Worm (Caenorhabditis elegans): ENCODE measurements around the gene F59A7.12.
A peak's percentile ranks its signal among the peaks of the same experiment; 100 is the strongest.

Gene F59A7.12

DNA sequence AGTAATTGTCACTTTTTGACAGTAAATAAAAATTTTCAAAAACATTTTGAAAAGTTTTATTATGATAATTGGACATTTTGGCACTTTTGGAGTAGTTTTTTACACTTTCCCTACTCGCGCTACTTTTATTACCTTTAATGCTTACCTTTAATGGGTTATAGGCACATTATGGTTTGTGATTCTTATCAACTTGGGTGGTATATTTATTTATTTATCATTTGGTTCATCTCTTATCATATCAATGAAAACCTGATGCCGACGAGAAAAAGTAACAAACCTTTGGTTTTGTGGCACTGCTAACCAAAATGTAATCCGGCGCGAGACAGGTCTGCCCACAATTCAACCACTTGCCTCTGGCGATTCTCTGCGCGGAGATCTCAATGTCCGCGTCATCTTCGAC is 31.6 kb upstream of the F59A7.12 start:
- TF ChIP-seq nhr-12 (tag; optimal IDR thresholded peaks at IDR 0.05) (no peak), snpc-4 (tag; optimal IDR thresholded peaks at IDR 0.05) (no peak), ces-1 (GFP tag; optimal IDR thresholded peaks at IDR 0.05) (no peak), lin-32 (GFP tag; optimal IDR thresholded peaks at IDR 0.05) (no peak), elt-1 (tag; optimal IDR thresholded peaks at IDR 0.05; ENCODE audit: borderline replicate concordance, insufficient read depth) (no peak), nhr-76 (tag; optimal IDR thresholded peaks at IDR 0.05) (no peak), bed-3 (GFP tag; optimal IDR thresholded peaks at IDR 0.05) (no peak), unc-120 (tag; optimal IDR thresholded peaks at IDR 0.05; ENCODE audit: poor library complexity, severe bottlenecking) (no peak), ceh-43 (GFP tag; optimal IDR thresholded peaks at IDR 0.05) (no peak), ceh-83 (GFP tag; optimal IDR thresholded peaks at IDR 0.05) (no peak), cnd-1 (tag; optimal IDR thresholded peaks at IDR 0.05) (no peak)

DNA sequence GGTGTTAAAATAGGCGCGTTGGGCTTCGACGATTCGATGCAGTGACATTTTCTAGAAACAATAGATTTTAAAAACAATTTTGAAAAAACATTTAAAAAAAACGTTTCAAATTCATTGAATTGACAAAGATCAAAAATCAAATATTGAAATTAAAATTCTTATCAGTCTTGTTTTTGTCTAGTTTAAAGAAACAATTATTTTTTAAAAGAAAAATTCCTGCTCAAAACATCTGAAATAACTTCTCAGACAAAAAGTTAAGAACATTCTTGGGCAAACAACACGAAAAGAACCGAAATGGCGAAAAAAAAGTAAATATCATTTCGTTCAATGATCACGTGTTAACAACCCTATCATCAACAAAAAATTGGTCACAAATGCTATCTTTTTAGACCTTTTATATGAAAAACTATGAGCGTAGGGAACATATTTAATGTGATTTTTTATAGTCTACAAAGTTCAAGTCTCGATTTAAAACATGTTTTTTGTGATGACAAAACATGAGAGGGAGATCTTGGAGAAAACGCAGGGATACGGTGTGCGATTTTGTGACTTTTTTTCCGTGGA is 30.4 kb upstream of the F59A7.12 start, which contains the start of gene alh-5:
alh-5 (minus strand) TSS at position 51 of the 564 bp plus-strand sequence.
- TF ChIP-seq elt-3 (tag; optimal IDR thresholded peaks at IDR 0.05) (no peak), ces-1 (GFP tag; optimal IDR thresholded peaks at IDR 0.05) (no peak), ceh-39 (tag; optimal IDR thresholded peaks at IDR 0.05) (no peak), snpc-4 (tag; optimal IDR thresholded peaks at IDR 0.05) (no peak), zip-8 (tag; optimal IDR thresholded peaks at IDR 0.05) (no peak), tbx-8 (GFP tag; optimal IDR thresholded peaks at IDR 0.05) (no peak), pha-4 (tag; optimal IDR thresholded peaks at IDR 0.05) (no peak), unc-120 (tag; optimal IDR thresholded peaks at IDR 0.05; ENCODE audit: poor library complexity, severe bottlenecking) (no peak)

- no peak for TF ChIP-seq flh-1 (GFP tag; optimal IDR thresholded peaks at IDR 0.05)
- TF ChIP-seq pha-4 (tag; optimal IDR thresholded peaks at IDR 0.05) = no peak
- no peak for TF ChIP-seq unc-39 (tag; optimal IDR thresholded peaks at IDR 0.05)
- no peak for TF ChIP-seq nhr-2 (tag; optimal IDR thresholded peaks at IDR 0.05)
- no peak for TF ChIP-seq mls-2 (tag; optimal IDR thresholded peaks at IDR 0.05)
- no peak for TF ChIP-seq cnd-1 (tag; optimal IDR thresholded peaks at IDR 0.05)
- no peak for TF ChIP-seq tbx-8 (GFP tag; optimal IDR thresholded peaks at IDR 0.05)
These were observed 25.7 kb upstream of the F59A7.12 start, which contains the start of gene clec-206 for ce11 chrV:2004229-2004628. clec-206 (minus strand) TSS chrV:2004329.

DNA sequence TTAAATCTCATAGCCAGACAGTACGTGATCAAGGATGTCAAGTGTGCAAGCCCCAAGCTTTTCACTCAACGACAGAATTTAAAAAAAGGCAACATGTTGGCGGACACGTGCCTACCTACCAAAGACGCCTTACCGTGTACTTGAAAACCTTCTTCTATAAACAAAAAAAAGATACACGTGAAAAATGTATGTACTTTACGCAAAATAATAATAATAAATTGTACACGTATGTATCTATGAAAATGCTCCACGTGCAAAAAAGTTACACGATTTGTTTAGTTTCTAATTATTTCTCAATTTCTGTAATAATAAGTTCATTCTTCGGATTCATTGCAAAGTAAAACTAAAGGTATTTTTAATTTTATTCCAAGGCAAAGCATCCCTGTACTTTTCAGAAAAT is 25.3 kb upstream of the F59A7.12 start, which contains the start of gene cysl-4:
cysl-4 (plus strand) TSS at position 301 of the 400 bp plus-strand sequence.
- no peak for TF ChIP-seq nhr-12 (tag; optimal IDR thresholded peaks at IDR 0.05)
- no peak for TF ChIP-seq nhr-2 (tag; optimal IDR thresholded peaks at IDR 0.05)
- no peak for TF ChIP-seq nhr-76 (tag; optimal IDR thresholded peaks at IDR 0.05)
- no peak for TF ChIP-seq drap-1 (GFP tag; optimal IDR thresholded peaks at IDR 0.05)
- no peak for TF ChIP-seq pha-4 (tag; optimal IDR thresholded peaks at IDR 0.05)
- TF ChIP-seq lin-32 (GFP tag; optimal IDR thresholded peaks at IDR 0.05) = no peak

ce11 chrV:2008412-2008811 is 21.6 kb upstream of the F59A7.12 start:
- TF ChIP-seq elt-3 (tag; optimal IDR thresholded peaks at IDR 0.05) (no peak), cnd-1 (tag; optimal IDR thresholded peaks at IDR 0.05) (no peak), lsy-2 (tag; optimal IDR thresholded peaks at IDR 0.05) (peak; percentile 91), hlh-1 (tag; optimal IDR thresholded peaks at IDR 0.05) (no peak), nhr-237 (tag; optimal IDR thresholded peaks at IDR 0.05) (peak; percentile 36), mep-1 (tag; optimal IDR thresholded peaks at IDR 0.05) (peak; percentile 47), unc-39 (tag; optimal IDR thresholded peaks at IDR 0.05) (no peak), drap-1 (GFP tag; optimal IDR thresholded peaks at IDR 0.05) (no peak), pha-4 (tag; optimal IDR thresholded peaks at IDR 0.05) (no peak)

DNA sequence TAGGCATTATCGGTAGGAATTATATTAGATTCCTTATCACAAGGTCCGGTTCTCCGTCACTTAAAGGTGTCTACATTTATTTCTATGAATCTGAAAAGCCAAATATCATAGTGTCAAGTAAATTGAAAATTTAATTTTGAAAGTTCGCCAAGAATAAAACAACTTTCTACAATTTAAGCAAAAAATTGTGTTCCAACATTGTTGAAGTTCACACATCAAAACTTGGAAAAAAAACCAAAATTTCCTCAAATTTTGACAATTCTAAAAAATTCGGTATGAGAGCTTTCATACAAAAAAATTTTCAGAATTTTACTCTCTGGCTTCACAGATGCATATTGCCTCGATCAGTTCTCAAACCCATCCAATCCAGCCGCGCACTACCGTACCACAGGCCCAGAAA is 18.2 kb upstream of the F59A7.12 start, which contains the start of gene F59A7.7:
F59A7.7 (plus strand) TSS at position 301 of the 400 bp plus-strand sequence.
- TF ChIP-seq ces-1 (GFP tag; optimal IDR thresholded peaks at IDR 0.05) (no peak), hlh-1 (tag; optimal IDR thresholded peaks at IDR 0.05) (no peak), nhr-76 (tag; optimal IDR thresholded peaks at IDR 0.05) (no peak), unc-62 (GFP tag; optimal IDR thresholded peaks at IDR 0.05) (no peak), flh-1 (GFP tag; optimal IDR thresholded peaks at IDR 0.05) (no peak), ztf-11 (tag; optimal IDR thresholded peaks at IDR 0.05) (no peak), nhr-28 (tag; optimal IDR thresholded peaks at IDR 0.05) (no peak)
